Fruit fly (Drosophila melanogaster) whole organism, prepupa: ENCODE data around the gene CG46468.
A peak's percentile ranks its signal among the peaks of the same experiment; 100 is the strongest.

ENCODE experiments used
- Blimp-1 ChIP-seq: fragments of 200-800 bp; sonication (Bioruptor generic); optimal IDR thresholded peaks from 3 replicates; lab custom pipeline; 2017; ENCODE audit warnings: missing biosample characterization, missing genetic modification characterization, mild to moderate bottlenecking, moderate library complexity, missing genetic modification reagents
- CG11294 ChIP-seq: fragments of 200-800 bp; sonication (Bioruptor generic); IDR thresholded peaks from 2 replicates; pipeline ENCODE4 v1.3.6; 2022; ENCODE audit warnings: missing biosample characterization, missing genetic modification characterization
- CG15336 ChIP-seq: fragments of 200-800 bp; sonication (Bioruptor generic); IDR thresholded peaks from 2 replicates; pipeline ENCODE4 v1.3.6; 2022; ENCODE audit warnings: missing biosample characterization, missing genetic modification characterization
- CG1621 ChIP-seq: fragments of 200-800 bp; sonication (Bioruptor generic); optimal IDR thresholded peaks from 3 replicates; lab custom pipeline; 2018; ENCODE audit warnings: missing biosample characterization, mild to moderate bottlenecking, missing genetic modification characterization
- CG16779 ChIP-seq: fragments of 200-800 bp; sonication (Bioruptor generic); optimal IDR thresholded peaks from 3 replicates; lab custom pipeline; 2017; ENCODE audit warnings: missing biosample characterization, mild to moderate bottlenecking, missing genetic modification characterization
- CG32006 ChIP-seq: fragments of 200-800 bp; sonication (Bioruptor generic); optimal IDR thresholded peaks from 3 replicates; lab custom pipeline; 2017; ENCODE audit warnings: missing biosample characterization, mild to moderate bottlenecking, missing genetic modification characterization
- CG34406 ChIP-seq: fragments of 200-800 bp; sonication (Bioruptor generic); optimal IDR thresholded peaks from 3 replicates; lab custom pipeline; 2016; ENCODE audit warnings: missing biosample characterization, missing genetic modification characterization
- CG3919 ChIP-seq: fragments of 200-800 bp; sonication (Bioruptor generic); optimal IDR thresholded peaks from 3 replicates; lab custom pipeline; 2016; ENCODE audit warnings: missing biosample characterization, missing genetic modification characterization
- CG4318 ChIP-seq: fragments of 200-800 bp; sonication (Bioruptor generic); optimal IDR thresholded peaks from 3 replicates; lab custom pipeline; 2017; ENCODE audit warnings: missing biosample characterization, mild to moderate bottlenecking, missing genetic modification characterization
- CG6163 ChIP-seq: fragments of 200-800 bp; sonication (Bioruptor generic); IDR thresholded peaks from 3 replicates; pipeline ENCODE4 v1.3.6; 2022; ENCODE audit warnings: missing biosample characterization, missing genetic modification characterization
- CG6276 ChIP-seq: fragments of 200-800 bp; sonication (Bioruptor generic); optimal IDR thresholded peaks from 2 replicates; lab custom pipeline; 2017; ENCODE audit warnings: missing biosample characterization, mild to moderate bottlenecking, missing genetic modification characterization
- CG6792 ChIP-seq: fragments of 200-800 bp; sonication (Bioruptor generic); optimal IDR thresholded peaks from 3 replicates; lab custom pipeline; 2016; ENCODE audit warnings: missing biosample characterization, missing genetic modification characterization
- CG6854 ChIP-seq: fragments of 200-800 bp; sonication (Bioruptor generic); optimal IDR thresholded peaks from 2 replicates; lab custom pipeline; 2017; ENCODE audit warnings: missing biosample characterization, mild to moderate bottlenecking, missing genetic modification characterization
- CG7368 ChIP-seq: fragments of 200-800 bp; sonication (Bioruptor generic); optimal IDR thresholded peaks from 3 replicates; lab custom pipeline; 2016; ENCODE audit warnings: missing biosample characterization, missing genetic modification characterization
- CG8119 ChIP-seq: fragments of 200-800 bp; sonication (Bioruptor generic); IDR thresholded peaks from 3 replicates; pipeline ENCODE4 v1.3.6; 2022; ENCODE audit warnings: missing biosample characterization, missing genetic modification characterization
- CG8319 ChIP-seq: fragments of 200-800 bp; sonication (Bioruptor generic); optimal IDR thresholded peaks from 3 replicates; lab custom pipeline; 2016; ENCODE audit warnings: missing biosample characterization, missing genetic modification characterization
- CG8632 ChIP-seq: fragments of 200-800 bp; sonication (Bioruptor generic); optimal IDR thresholded peaks from 3 replicates; lab custom pipeline; 2016; ENCODE audit warnings: missing biosample characterization, missing genetic modification characterization
- Eip75B ChIP-seq: fragments of 200-800 bp; sonication (Bioruptor generic); optimal IDR thresholded peaks from 3 replicates; lab custom pipeline; 2016; ENCODE audit warnings: missing biosample characterization, missing genetic modification characterization
- Eip78C ChIP-seq: fragments of 200-800 bp; sonication (Bioruptor generic); peaks from one replicate; lab custom pipeline; 2016; ENCODE audit warnings: missing biosample characterization, missing genetic modification characterization
- Eip93F ChIP-seq: fragments of 200-800 bp; sonication (Bioruptor generic); optimal IDR thresholded peaks from 2 replicates; lab custom pipeline; 2016; ENCODE audit warnings: missing biosample characterization, mild to moderate bottlenecking, missing genetic modification characterization
- Hr4 ChIP-seq: fragments of 200-800 bp; sonication (Bioruptor generic); optimal IDR thresholded peaks from 3 replicates; lab custom pipeline; 2016; ENCODE audit warnings: missing biosample characterization, missing genetic modification characterization
- Lpt ChIP-seq: fragments of 200-800 bp; sonication (Bioruptor generic); optimal IDR thresholded peaks from 3 replicates; lab custom pipeline; 2016; ENCODE audit warnings: missing biosample characterization, missing genetic modification characterization
- Met ChIP-seq: fragments of 200-800 bp; sonication (Bioruptor generic); optimal IDR thresholded peaks from 3 replicates; lab custom pipeline; 2016; ENCODE audit warnings: missing biosample characterization, missing genetic modification characterization
- OdsH ChIP-seq: fragments of 200-800 bp; sonication (Bioruptor generic); optimal IDR thresholded peaks from 3 replicates; lab custom pipeline; 2016; ENCODE audit warnings: missing biosample characterization, missing genetic modification characterization
- Smox ChIP-seq: fragments of 200-800 bp; sonication (Bioruptor generic); optimal IDR thresholded peaks from 3 replicates; lab custom pipeline; 2016; ENCODE audit warnings: missing biosample characterization, missing genetic modification characterization
- Sox102F ChIP-seq: fragments of 200-800 bp; sonication (Bioruptor generic); optimal IDR thresholded peaks from 2 replicates; lab custom pipeline; 2016; ENCODE audit warnings: missing biosample characterization, mild to moderate bottlenecking, missing genetic modification characterization
- Sox14 ChIP-seq: fragments of 200-800 bp; sonication (Bioruptor generic); optimal IDR thresholded peaks from 3 replicates; lab custom pipeline; 2016; ENCODE audit warnings: missing biosample characterization, missing genetic modification characterization
- Sox15 ChIP-seq: fragments of 200-800 bp; sonication (Bioruptor generic); optimal IDR thresholded peaks from 3 replicates; lab custom pipeline; 2016; ENCODE audit warnings: missing biosample characterization, missing genetic modification characterization
- achi ChIP-seq: fragments of 200-800 bp; sonication (Bioruptor generic); optimal IDR thresholded peaks from 3 replicates; lab custom pipeline; 2016; ENCODE audit warnings: missing biosample characterization, missing genetic modification characterization
- acj6 ChIP-seq: fragments of 200-800 bp; sonication (Bioruptor generic); optimal IDR thresholded peaks from 3 replicates; lab custom pipeline; 2016; ENCODE audit warnings: missing biosample characterization, missing genetic modification characterization
- cyc ChIP-seq: fragments of 200-800 bp; sonication (Bioruptor generic); optimal IDR thresholded peaks from 3 replicates; lab custom pipeline; 2016; ENCODE audit warnings: missing biosample characterization, missing genetic modification characterization
- dsx ChIP-seq: fragments of 200-800 bp; optimal IDR thresholded peaks from 3 replicates; lab custom pipeline; 2019; ENCODE audit warnings: missing biosample characterization, mild to moderate bottlenecking, missing genetic modification characterization, moderate library complexity; ENCODE audit not compliant: poor library complexity, severe bottlenecking
- eg ChIP-seq: fragments of 200-800 bp; sonication (Bioruptor generic); IDR thresholded peaks from 3 replicates; pipeline ENCODE4 v1.3.6; 2022; ENCODE audit warnings: missing biosample characterization, missing genetic modification characterization
- esn ChIP-seq: fragments of 200-800 bp; sonication (Bioruptor generic); optimal IDR thresholded peaks from 2 replicates; lab custom pipeline; 2016; ENCODE audit warnings: missing biosample characterization, mild to moderate bottlenecking, missing genetic modification characterization, moderate library complexity
- fkh ChIP-seq: fragments of 200-800 bp; sonication (Bioruptor generic); optimal IDR thresholded peaks from 3 replicates; lab custom pipeline; 2017; ENCODE audit warnings: missing biosample characterization, mild to moderate bottlenecking, missing genetic modification characterization, moderate library complexity
- pdm3 ChIP-seq: fragments of 200-800 bp; sonication (Bioruptor generic); optimal IDR thresholded peaks from 3 replicates; lab custom pipeline; 2016; ENCODE audit warnings: missing biosample characterization, missing genetic modification characterization
- salr ChIP-seq, 2 experiments: fragments of 200-800 bp; sonication (Bioruptor generic); optimal IDR thresholded peaks; 3 replicates each; lab custom pipeline; 2016 to 2018; ENCODE audit warnings: missing biosample characterization in 2 of 2, missing genetic modification characterization in 2 of 2, mild to moderate bottlenecking in 1 of 2
- ss ChIP-seq, 2 experiments: fragments of 200-800 bp; sonication (Bioruptor generic); optimal IDR thresholded peaks; 2 replicates in 1 of 2; 3 replicates in 1 of 2; lab custom pipeline; 2017 to 2018; ENCODE audit warnings: mild to moderate bottlenecking in 2 of 2, missing biosample characterization in 2 of 2, missing genetic modification characterization in 2 of 2, moderate library complexity in 1 of 2
- svp ChIP-seq: fragments of 200-800 bp; sonication (Bioruptor generic); peaks from one replicate; lab custom pipeline; 2016; ENCODE audit warnings: missing biosample characterization, missing genetic modification characterization
- topi ChIP-seq: fragments of 200-800 bp; sonication (Bioruptor generic); optimal IDR thresholded peaks from 3 replicates; lab custom pipeline; 2016; ENCODE audit warnings: missing biosample characterization, missing genetic modification characterization
- vri ChIP-seq: fragments of 200-800 bp; sonication (Bioruptor generic); optimal IDR thresholded peaks from 3 replicates; lab custom pipeline; 2016; ENCODE audit warnings: missing biosample characterization, mild to moderate bottlenecking, missing genetic modification characterization

Gene CG46468

DNA sequence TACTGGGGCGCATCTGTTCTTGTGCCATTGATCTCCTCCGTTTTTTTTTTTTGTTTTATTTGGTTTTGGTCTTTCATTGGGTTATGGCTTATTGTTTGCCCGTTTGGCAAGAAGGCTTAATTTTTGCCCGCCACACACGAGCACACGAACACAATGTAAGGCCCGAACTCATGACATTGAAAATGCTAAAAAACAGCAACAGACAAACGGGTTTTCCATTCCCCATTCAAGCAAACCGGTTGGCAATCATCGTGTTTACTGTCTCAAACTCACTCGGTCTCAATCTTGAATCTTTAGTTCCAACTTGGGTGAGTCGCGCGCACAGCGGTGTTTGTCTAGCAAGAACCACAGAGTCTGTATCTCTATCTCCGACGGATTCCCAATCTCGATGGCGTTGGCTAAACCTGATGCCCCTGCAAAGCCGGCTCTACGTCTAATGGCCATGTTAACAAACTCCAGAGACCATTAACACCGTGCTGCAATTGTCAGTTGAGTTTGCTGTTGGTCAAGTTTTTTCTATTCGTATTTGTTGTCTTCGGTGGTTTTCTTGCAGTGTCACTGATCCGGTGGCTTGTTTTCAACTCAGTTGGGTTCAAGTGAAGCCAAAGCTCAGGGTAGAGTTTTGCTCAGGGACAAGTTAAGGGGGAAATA is 56.6 kb downstream of the CG46468 start:
- peak; percentile 8; the same call in 1 of the 3 replicates for TF ChIP-seq eg (GFP tag; lab: Robert Waterston, UW)
- TF ChIP-seq Lpt, result peak; percentile 7
- TF ChIP-seq ss (GFP tag; optimal IDR thresholded peaks at IDR 0.05; lab: Kevin White, UChicago), result peak in 1 of 2 experiments; percentile 15
- peak; percentile 23; the same call in 1 of the 2 replicates for TF ChIP-seq CG15336
- TF ChIP-seq fkh (GFP tag; lab: Kevin White, UChicago), result peak; percentile 49
- TF ChIP-seq CG34406 (GFP tag; lab: Kevin White, UChicago), result no peak
- TF ChIP-seq CG6163 (GFP tag; lab: Robert Waterston, UW), result no peak
- peak; percentile 87 for TF ChIP-seq dsx (GFP tag; lab: Kevin White, UChicago)

DNA sequence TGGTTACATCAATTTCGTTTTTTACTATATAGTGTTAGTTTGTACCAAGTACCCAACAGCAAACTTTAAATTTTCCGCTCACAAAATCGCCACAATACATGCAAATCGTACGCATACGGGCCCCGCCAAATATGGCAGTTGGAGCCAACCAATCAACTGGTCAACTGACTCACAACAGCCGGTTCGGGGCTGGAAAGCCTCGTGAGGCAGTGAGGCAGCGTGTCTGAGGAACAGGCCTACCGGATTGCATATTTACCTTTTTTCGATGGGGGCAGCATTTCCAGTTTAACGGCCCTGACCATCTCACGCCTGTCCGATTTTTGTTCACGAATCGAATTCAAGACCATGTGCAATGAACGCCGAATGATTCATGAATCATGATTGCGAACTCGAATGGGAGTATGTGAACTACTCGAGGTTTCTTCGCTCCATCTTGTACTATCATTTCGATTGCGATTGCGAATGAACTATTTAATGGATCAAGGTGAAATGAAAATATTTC is 58.7 kb downstream of the CG46468 start:
- TF ChIP-seq OdsH (GFP tag; lab: Kevin White, UChicago) (no peak), Smox (no peak), CG6792 (no peak), CG8632 (GFP tag; lab: Kevin White, UChicago) (no peak), ss (GFP tag; optimal IDR thresholded peaks at IDR 0.05; lab: Kevin White, UChicago) (peak in 1 of 2 experiments; percentile 9), Blimp-1 (peak; percentile 11), fkh (GFP tag; lab: Kevin White, UChicago) (no peak), CG1621 (tag; lab: Kevin White, UChicago) (peak; percentile 3), Eip93F (GFP tag; lab: Kevin White, UChicago) (no peak), cyc (GFP tag; lab: Kevin White, UChicago) (no peak), Sox102F (no peak), salr (GFP tag; optimal IDR thresholded peaks at IDR 0.05; lab: Kevin White, UChicago) (no peak), pdm3 (GFP tag; lab: Kevin White, UChicago) (no peak), CG6163 (GFP tag; lab: Robert Waterston, UW) (peak; percentile 58), Eip78C (GFP tag; lab: Kevin White, UChicago) (peak; percentile 39), Hr4 (GFP tag; lab: Kevin White, UChicago) (peak; percentile 2), CG7368 (no peak), dsx (GFP tag; lab: Kevin White, UChicago) (peak; percentile 33), CG11294 (GFP tag; lab: Robert Waterston, UW) (no peak), eg (GFP tag; lab: Robert Waterston, UW) (0 out of 3 replicates have a peak, but pooled peaks have one; percentile 24), topi (GFP tag; lab: Kevin White, UChicago) (no peak), svp (GFP tag; lab: Kevin White, UChicago) (peak; percentile 29)

DNA sequence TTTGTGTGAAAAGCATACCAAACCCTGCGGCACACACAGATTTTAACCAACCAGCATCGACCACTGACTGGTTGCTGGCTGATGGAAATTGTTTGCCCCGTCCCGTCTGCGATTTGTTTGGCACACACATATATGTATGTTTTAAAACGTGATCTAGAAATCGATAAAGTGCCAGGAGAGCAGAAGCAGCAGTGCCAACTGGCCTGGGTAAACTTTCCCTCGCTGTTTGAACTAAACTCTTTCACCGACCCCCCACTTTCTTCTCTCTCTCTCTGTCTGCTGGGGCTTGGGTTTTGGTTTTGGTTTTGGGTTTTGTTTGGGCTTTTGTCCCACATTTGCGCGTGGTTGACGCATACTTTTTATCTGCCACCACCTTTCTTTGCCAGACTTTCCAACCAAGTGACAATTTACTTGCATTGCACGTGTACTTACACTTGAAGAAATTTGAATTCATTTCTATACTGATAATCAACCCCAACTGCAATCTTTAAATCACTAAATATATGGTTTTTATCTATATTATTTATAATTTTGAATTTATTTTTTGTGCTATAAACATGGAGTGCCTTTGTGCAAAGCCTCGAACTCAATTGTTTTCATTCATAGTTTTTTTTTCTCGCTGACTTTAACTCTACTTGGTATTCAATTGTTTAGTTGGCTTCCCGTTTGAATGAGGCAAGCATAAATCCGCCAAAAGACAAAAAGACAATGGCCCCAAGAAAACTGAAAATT is 59.7 kb downstream of the CG46468 start:
- TF ChIP-seq CG4318 (GFP tag; lab: Kevin White, UChicago) (peak; percentile 44), Eip75B (peak; percentile 22), acj6 (GFP tag; lab: Kevin White, UChicago) (peak; percentile 42), CG7368 (no peak), CG8632 (GFP tag; lab: Kevin White, UChicago) (no peak), Lpt (peak; percentile 22), CG6792 (peak; percentile 26), cyc (GFP tag; lab: Kevin White, UChicago) (peak; percentile 11), eg (GFP tag; lab: Robert Waterston, UW) (peak; percentile 52; the same call in 1 of the 3 replicates), CG8119 (GFP tag; lab: Robert Waterston, UW) (peak; percentile 49; the same call in 2 of the 3 replicates), OdsH (GFP tag; lab: Kevin White, UChicago) (peak; percentile 51), achi (GFP tag; lab: Kevin White, UChicago) (peak; percentile 26), CG15336 (peak; percentile 56), topi (GFP tag; lab: Kevin White, UChicago) (peak; percentile 38), svp (GFP tag; lab: Kevin White, UChicago) (peak; percentile 42), Sox14 (no peak), fkh (GFP tag; lab: Kevin White, UChicago) (no peak), Met (GFP tag; lab: Kevin White, UChicago) (peak; percentile 32), Sox15 (GFP tag; lab: Kevin White, UChicago) (no peak), CG16779 (no peak), CG8319 (GFP tag; lab: Kevin White, UChicago) (no peak), CG3919 (GFP tag; lab: Kevin White, UChicago) (peak; percentile 58), CG6276 (GFP tag; lab: Kevin White, UChicago) (no peak), CG6854 (GFP tag; lab: Kevin White, UChicago) (no peak), CG34406 (GFP tag; lab: Kevin White, UChicago) (peak; percentile 43), salr (GFP tag; optimal IDR thresholded peaks at IDR 0.05; lab: Kevin White, UChicago) (peak in 1 of 2 experiments; percentile 24), vri (no peak), Eip78C (GFP tag; lab: Kevin White, UChicago) (peak; percentile 87), esn (GFP tag; lab: Kevin White, UChicago) (peak; percentile 21), Sox102F (peak; percentile 10), CG32006 (GFP tag; lab: Kevin White, UChicago) (peak; percentile 80)
